Worm (Caenorhabditis elegans) whole organism, mixed stage, embryonic: Measurements from ENCODE around the gene srh-74.

Experiments used
- mep-1 ChIP-seq: fragments of 150-350 bp; optimal IDR thresholded peaks from 2 replicates; lab custom pipeline; 2017; ENCODE audit warnings: missing biosample characterization, missing genetic modification reagents, missing genetic modification characterization, inconsistent platforms
- nhr-28 ChIP-seq: fragments of 150-350 bp; optimal IDR thresholded peaks from 2 replicates; lab custom pipeline; 2014; ENCODE audit warnings: missing biosample characterization, missing genetic modification characterization
- nhr-76 ChIP-seq: sonication (generic microtip); optimal IDR thresholded peaks from 2 replicates; lab custom pipeline; 2017; ENCODE audit warnings: missing biosample characterization, missing genetic modification characterization
- unc-39 ChIP-seq: fragments of 150-350 bp; optimal IDR thresholded peaks from 2 replicates; lab custom pipeline; 2014; ENCODE audit warnings: missing biosample characterization, missing genetic modification characterization

- TF ChIP-seq nhr-76 = no peak
- TF ChIP-seq mep-1 (tag; lab: Kevin White, UChicago) = no peak
- no peak for TF ChIP-seq nhr-28 (tag; lab: Kevin White, UChicago)
- TF ChIP-seq unc-39 (tag; lab: Kevin White, UChicago) = no peak
Observed at ce11 chrV:11075209-11076027, 26.8 kb upstream of the srh-74 start.
